Fruit fly (Drosophila melanogaster): ENCODE data around the gene CG34051.

Gene CG34051

DNA sequence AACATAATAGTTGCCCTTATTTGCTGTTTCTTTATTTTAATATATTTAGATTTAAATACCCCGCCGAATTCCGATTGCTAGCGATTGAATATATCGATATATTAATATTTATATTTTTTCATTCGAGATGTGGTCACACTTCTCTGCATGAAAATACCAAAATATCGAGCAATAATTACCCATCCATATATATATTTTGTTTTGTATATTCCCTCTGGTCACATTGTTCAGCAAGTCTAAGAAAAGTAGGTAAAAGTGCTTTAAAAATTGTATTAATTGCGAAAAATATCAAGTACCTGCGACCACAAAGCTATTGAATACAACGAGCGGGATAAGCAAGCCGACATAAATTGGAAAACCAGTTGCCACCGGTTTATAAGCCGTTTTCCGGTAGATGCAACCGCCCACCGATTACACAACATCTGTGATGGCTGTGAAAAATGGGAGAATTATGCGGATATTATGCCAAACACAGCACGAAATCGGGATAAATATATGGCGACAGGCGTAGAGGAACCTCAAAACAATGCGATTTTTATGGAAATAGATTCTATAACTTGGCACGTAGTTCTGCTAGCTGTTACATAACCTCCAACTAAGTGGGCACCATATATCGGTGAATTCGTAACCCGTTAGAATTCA, 2.2 kb downstream of the CG34051 start, which contains the start of gene COX4 (continued):
- peak; percentile 77 for TF ChIP-seq unc-4 (GFP tag; IDR thresholded peaks at IDR 0.05; ENCODE audit: partially characterized antibody)
- peak; percentile 44 for TF ChIP-seq CG12659 (GFP tag; optimal IDR thresholded peaks at IDR 0.05)
- TF ChIP-seq CG8281 (tag; optimal IDR thresholded peaks at IDR 0.05), result no peak
- TF ChIP-seq tna (GFP tag; IDR thresholded peaks at IDR 0.05; ENCODE audit: partially characterized antibody), result peak; percentile 33; the same call in 1 of the 2 replicates
- TF ChIP-seq CG10267 (tag; optimal IDR thresholded peaks at IDR 0.05), result peak; percentile 67
- peak; percentile 65 for TF ChIP-seq CG16813 (GFP tag; IDR thresholded peaks at IDR 0.05; ENCODE audit: partially characterized antibody)
- TF ChIP-seq Dek (tag; optimal IDR thresholded peaks at IDR 0.05), result peak; percentile 44
- TF ChIP-seq bigmax (GFP tag; optimal IDR thresholded peaks at IDR 0.05), result peak; percentile 84
- TF ChIP-seq CG31224 (GFP tag; IDR thresholded peaks at IDR 0.05), result no peak
- TF ChIP-seq grn (GFP tag; optimal IDR thresholded peaks at IDR 0.05), result no peak
- peak; percentile 58 for TF ChIP-seq inv (GFP tag; IDR thresholded peaks at IDR 0.05; ENCODE audit: partially characterized antibody)
- TF ChIP-seq CG15479 (GFP tag; optimal IDR thresholded peaks at IDR 0.05), result no peak
- no peak for TF ChIP-seq Dfd (GFP tag; optimal IDR thresholded peaks at IDR 0.05)
- TF ChIP-seq CG7786 (GFP tag; optimal IDR thresholded peaks at IDR 0.05), result no peak
- TF ChIP-seq Abd-B (GFP tag; optimal IDR thresholded peaks at IDR 0.05), result peak; percentile 25
- peak; percentile 36 for TF ChIP-seq MBD-R2 (GFP tag; IDR thresholded peaks at IDR 0.05)
- TF ChIP-seq CG7372 (GFP tag; IDR thresholded peaks at IDR 0.05), result no peak
- TF ChIP-seq lmd (GFP tag; IDR thresholded peaks at IDR 0.05), result no peak
- peak; percentile 77 for TF ChIP-seq knrl (GFP tag; IDR thresholded peaks at IDR 0.05; ENCODE audit: partially characterized antibody)
- peak; percentile 48 for TF ChIP-seq CG15601 (tag; optimal IDR thresholded peaks at IDR 0.05)
- TF ChIP-seq tap (tag; optimal IDR thresholded peaks at IDR 0.05), result peak; percentile 13
- no peak for TF ChIP-seq tup (GFP tag; optimal IDR thresholded peaks at IDR 0.05)
- peak; percentile 49; the same call in 1 of the 3 replicates for TF ChIP-seq vnd (GFP tag; IDR thresholded peaks at IDR 0.05; ENCODE audit: partially characterized antibody)
- TF ChIP-seq CG4617 (GFP tag; optimal IDR thresholded peaks at IDR 0.05; ENCODE audit: borderline replicate concordance), result peak; percentile 26
- TF ChIP-seq Lhr (GFP tag; optimal IDR thresholded peaks at IDR 0.05), result peak; percentile 40
- TF ChIP-seq CG34224 (GFP tag; IDR thresholded peaks at IDR 0.05; ENCODE audit: partially characterized antibody), result peak; percentile 63; the same call in 2 of the 3 replicates
- no peak for TF ChIP-seq CG33557 (GFP tag; optimal IDR thresholded peaks at IDR 0.05)
- TF ChIP-seq slbo (GFP tag; IDR thresholded peaks at IDR 0.05), result no peak
- no peak for TF ChIP-seq fd64A (GFP tag; optimal IDR thresholded peaks at IDR 0.05)
- no peak for TF ChIP-seq fd3F (GFP tag; optimal IDR thresholded peaks at IDR 0.05)
- TF ChIP-seq exex (tag; optimal IDR thresholded peaks at IDR 0.05), result peak; percentile 21
- no peak for TF ChIP-seq Xrp1 (GFP tag; IDR thresholded peaks at IDR 0.05)
- peak; percentile 93 for TF ChIP-seq YL-1 (GFP tag; optimal IDR thresholded peaks at IDR 0.05)
- TF ChIP-seq PHDP (tag; optimal IDR thresholded peaks at IDR 0.05), result peak; percentile 8
- peak; percentile 32; the same call in 1 of the 3 replicates for TF ChIP-seq zen2 (GFP tag; IDR thresholded peaks at IDR 0.05; ENCODE audit: partially characterized antibody)
- peak; percentile 84 for TF ChIP-seq Dref (GFP tag; IDR thresholded peaks at IDR 0.05)
- TF ChIP-seq CG30020 (tag; optimal IDR thresholded peaks at IDR 0.05), result peak; percentile 43
- no peak for TF ChIP-seq CG4282 (GFP tag; optimal IDR thresholded peaks at IDR 0.05)
- TF ChIP-seq CG13894 (tag; optimal IDR thresholded peaks at IDR 0.05), result no peak
- TF ChIP-seq CoRest (tag; optimal IDR thresholded peaks at IDR 0.05), result peak; percentile 11
- no peak for TF ChIP-seq kay (GFP tag; optimal IDR thresholded peaks at IDR 0.05)
- peak; percentile 30 for TF ChIP-seq HmgZ (tag; optimal IDR thresholded peaks at IDR 0.05)
- no peak for TF ChIP-seq CG33213 (GFP tag; optimal IDR thresholded peaks at IDR 0.05)
